Fruit fly (Drosophila melanogaster) whole organism, pupa: Measurements from ENCODE around the gene CG43220.

ENCODE experiments used
- CG13204 ChIP-seq: fragments of 200-800 bp; sonication (Bioruptor generic); optimal IDR thresholded peaks from 2 replicates; lab custom pipeline; 2018; ENCODE audit warnings: missing biosample characterization, mild to moderate bottlenecking, missing genetic modification characterization, moderate library complexity
- CG14655 ChIP-seq: fragments of 200-800 bp; sonication (Bioruptor generic); optimal IDR thresholded peaks from 3 replicates; lab custom pipeline; 2017; ENCODE audit warnings: mild to moderate bottlenecking, missing biosample characterization, missing genetic modification reagents, missing genetic modification characterization
- CG15710 ChIP-seq: fragments of 200-800 bp; sonication (Bioruptor generic); optimal IDR thresholded peaks from 2 replicates; lab custom pipeline; 2018; ENCODE audit warnings: missing biosample characterization, mild to moderate bottlenecking, missing genetic modification characterization, moderate library complexity
- CG32121 ChIP-seq: fragments of 200-800 bp; sonication (Bioruptor generic); IDR thresholded peaks from 2 replicates; pipeline ENCODE4 v1.3.6; 2022; ENCODE audit warnings: missing biosample characterization, missing genetic modification characterization
- CG8301 ChIP-seq: fragments of 200-800 bp; sonication (Bioruptor generic); optimal IDR thresholded peaks from 2 replicates; lab custom pipeline; 2018; ENCODE audit warnings: missing biosample characterization, mild to moderate bottlenecking, missing genetic modification characterization
- D1 ChIP-seq: fragments of 200-800 bp; sonication (Bioruptor generic); optimal IDR thresholded peaks from 2 replicates; lab custom pipeline; 2018; ENCODE audit warnings: missing biosample characterization, mild to moderate bottlenecking, missing genetic modification characterization, moderate library complexity
- EcR ChIP-seq: fragments of 200-800 bp; sonication (Bioruptor generic); optimal IDR thresholded peaks from 3 replicates; lab custom pipeline; 2019; ENCODE audit warnings: missing biosample characterization, missing genetic modification characterization, mild to moderate bottlenecking, moderate library complexity, missing genetic modification reagents
- Ets98B ChIP-seq: fragments of 200-800 bp; sonication (Bioruptor generic); IDR thresholded peaks from 2 replicates; pipeline ENCODE4 v1.3.6; 2022; ENCODE audit warnings: missing biosample characterization, missing genetic modification characterization
- Pif1A ChIP-seq: fragments of 200-800 bp; sonication (Bioruptor generic); optimal IDR thresholded peaks from 3 replicates; lab custom pipeline; 2016; ENCODE audit warnings: missing biosample characterization, missing genetic modification characterization
- Pif1B ChIP-seq: fragments of 200-800 bp; sonication (Bioruptor generic); optimal IDR thresholded peaks from 3 replicates; lab custom pipeline; 2016; ENCODE audit warnings: missing biosample characterization, missing genetic modification characterization
- fd96Ca ChIP-seq: fragments of 200-800 bp; sonication (Bioruptor generic); IDR thresholded peaks from 3 replicates; pipeline ENCODE4 v1.3.6; 2022; ENCODE audit warnings: missing biosample characterization, missing genetic modification characterization
- gl ChIP-seq: fragments of 200-800 bp; sonication (Bioruptor generic); optimal IDR thresholded peaks from 2 replicates; lab custom pipeline; 2018; ENCODE audit warnings: missing biosample characterization, mild to moderate bottlenecking, missing genetic modification characterization

- no peak for TF ChIP-seq EcR (GFP tag; lab: Kevin White, UChicago)
- TF ChIP-seq fd96Ca (GFP tag; lab: Robert Waterston, UW) = no peak
- no peak for TF ChIP-seq CG15710 (tag; lab: Kevin White, UChicago)
- TF ChIP-seq Ets98B (GFP tag; lab: Robert Waterston, UW) = no peak
- TF ChIP-seq Pif1B = no peak
- TF ChIP-seq CG13204 (GFP tag; lab: Kevin White, UChicago) = no peak
- no peak for TF ChIP-seq gl (tag; lab: Kevin White, UChicago)
- TF ChIP-seq D1 (tag; lab: Kevin White, UChicago) = no peak
- TF ChIP-seq CG8301 (tag; lab: Kevin White, UChicago) = no peak
- TF ChIP-seq Pif1A (GFP tag; lab: Kevin White, UChicago) = no peak
- no peak for TF ChIP-seq CG14655 (GFP tag; lab: Kevin White, UChicago)
- no peak for TF ChIP-seq CG32121 (GFP tag; lab: Robert Waterston, UW)
Measured at dm6 chr2L:17455823-17456222, 30.5 kb upstream of the CG43220 start, which contains the start of gene SPH93.
